Worm (Caenorhabditis elegans) whole organism, L2 larva: ENCODE measurements around the gene unc-32.

ENCODE experiments used
- alr-1 ChIP-seq: fragments of 150-350 bp; optimal IDR thresholded peaks from 2 replicates; lab custom pipeline; 2014; ENCODE audit warnings: missing biosample characterization, missing genetic modification characterization
- dmd-4 ChIP-seq: sonication (generic microtip); optimal IDR thresholded peaks from 2 replicates; lab custom pipeline; 2017; ENCODE audit warnings: missing biosample characterization, missing genetic modification characterization
- lin-13 ChIP-seq: fragments of 150-350 bp; optimal IDR thresholded peaks from 2 replicates; lab custom pipeline; 2014; ENCODE audit warnings: missing biosample characterization, missing genetic modification reagents, missing genetic modification characterization
- mdl-1 ChIP-seq, 2 experiments: fragments of 150-350 bp in 1 of 2; sonication (generic microtip) in 1 of 2; optimal IDR thresholded peaks; 2 replicates each; lab custom pipeline; 2017; ENCODE audit warnings: missing biosample characterization in 2 of 2, missing genetic modification characterization in 2 of 2
- nhr-11 ChIP-seq: fragments of 150-350 bp; optimal IDR thresholded peaks from 2 replicates; lab custom pipeline; 2014; ENCODE audit warnings: missing biosample characterization, missing genetic modification characterization

- TF ChIP-seq lin-13 (GFP tag; lab: Kevin White, UChicago) (no peak), alr-1 (tag; lab: Kevin White, UChicago) (no peak), dmd-4 (no peak), nhr-11 (tag; lab: Kevin White, UChicago) (no peak), mdl-1 (tag; optimal IDR thresholded peaks at IDR 0.05; lab: Kevin White, UChicago) (no peak)
These were observed 21.1 kb downstream of the unc-32 start for ce11 chrIII:8926512-8926911.
